Fruit fly (Drosophila melanogaster) whole organism, embryonic: Measurements from ENCODE around the gene CG5181.

ENCODE experiments used
- Abd-B ChIP-seq: fragments of 200-800 bp; sonication (Bioruptor generic); optimal IDR thresholded peaks from 2 replicates; lab custom pipeline; 2018; ENCODE audit warnings: missing biosample characterization, mild to moderate bottlenecking, missing genetic modification characterization, moderate library complexity
- B-H1 ChIP-seq: fragments of 200-800 bp; sonication (Bioruptor generic); IDR thresholded peaks from 3 replicates; pipeline ENCODE4 v1.3.6; 2022; ENCODE audit warnings: missing biosample characterization, missing genetic modification characterization
- CG12104 ChIP-seq: fragments of 200-800 bp; sonication (Bioruptor generic); optimal IDR thresholded peaks from 3 replicates; lab custom pipeline; 2016; ENCODE audit warnings: missing biosample characterization, missing genetic modification characterization
- CG12942 ChIP-seq: fragments of 200-800 bp; sonication (Bioruptor generic); optimal IDR thresholded peaks from 3 replicates; lab custom pipeline; 2016; ENCODE audit warnings: missing biosample characterization, missing genetic modification characterization
- CG13123 ChIP-seq: fragments of 200-800 bp; sonication (Bioruptor generic); optimal IDR thresholded peaks from 2 replicates; lab custom pipeline; 2016; ENCODE audit warnings: missing biosample characterization, missing genetic modification characterization
- CG13624 ChIP-seq: fragments of 200-800 bp; sonication (Bioruptor generic); optimal IDR thresholded peaks from 2 replicates; lab custom pipeline; 2016; ENCODE audit warnings: missing biosample characterization, missing genetic modification characterization
- CG14667 ChIP-seq: fragments of 200-800 bp; sonication (Bioruptor generic); IDR thresholded peaks from 2 replicates; pipeline ENCODE4 v1.3.6; 2022; ENCODE audit warnings: missing biosample characterization, missing genetic modification characterization
- CG15479 ChIP-seq: fragments of 200-800 bp; sonication (Bioruptor generic); optimal IDR thresholded peaks from 3 replicates; lab custom pipeline; 2019; ENCODE audit warnings: missing biosample characterization, mild to moderate bottlenecking, missing genetic modification characterization, moderate library complexity
- CG15514 ChIP-seq: fragments of 200-800 bp; sonication (Bioruptor generic); optimal IDR thresholded peaks from 3 replicates; lab custom pipeline; 2017; ENCODE audit warnings: missing biosample characterization, missing genetic modification characterization, mild to moderate bottlenecking, moderate library complexity, missing genetic modification reagents
- CG1647 ChIP-seq: fragments of 200-800 bp; sonication (Bioruptor generic); optimal IDR thresholded peaks from 3 replicates; lab custom pipeline; 2016; ENCODE audit warnings: missing biosample characterization, missing genetic modification characterization
- CG17829 ChIP-seq: fragments of 200-800 bp; optimal IDR thresholded peaks from 2 replicates; lab custom pipeline; 2019; ENCODE audit warnings: missing biosample characterization, mild to moderate bottlenecking, missing genetic modification characterization, moderate library complexity
- CG18764 ChIP-seq: fragments of 200-800 bp; sonication (Bioruptor generic); optimal IDR thresholded peaks from 3 replicates; lab custom pipeline; 2016; ENCODE audit warnings: missing biosample characterization, missing genetic modification characterization
- CG2678 ChIP-seq: fragments of 200-800 bp; sonication (Bioruptor generic); optimal IDR thresholded peaks from 3 replicates; lab custom pipeline; 2019; ENCODE audit warnings: missing biosample characterization, mild to moderate bottlenecking, missing genetic modification characterization, moderate library complexity
- CG30431 ChIP-seq: fragments of 200-800 bp; sonication (Bioruptor generic); optimal IDR thresholded peaks from 2 replicates; lab custom pipeline; 2017; ENCODE audit warnings: missing biosample characterization, missing genetic modification characterization
- CG31365 ChIP-seq: fragments of 200-800 bp; sonication (Bioruptor generic); optimal IDR thresholded peaks from 2 replicates; lab custom pipeline; 2018; ENCODE audit warnings: missing biosample characterization, mild to moderate bottlenecking, missing genetic modification characterization
- CG4282 ChIP-seq: fragments of 200-800 bp; sonication (Bioruptor generic); optimal IDR thresholded peaks from 2 replicates; lab custom pipeline; 2016; ENCODE audit warnings: missing biosample characterization, missing genetic modification characterization
- CG4404 ChIP-seq: fragments of 200-800 bp; sonication (Bioruptor generic); IDR thresholded peaks from 2 replicates; pipeline ENCODE4 v1.3.6; 2022; ENCODE audit warnings: missing biosample characterization, missing genetic modification characterization
- CG7745 ChIP-seq: fragments of 200-800 bp; sonication (Bioruptor generic); optimal IDR thresholded peaks from 2 replicates; lab custom pipeline; 2018; ENCODE audit warnings: missing biosample characterization, mild to moderate bottlenecking, missing genetic modification characterization, moderate library complexity
- CG9817 ChIP-seq: fragments of 200-800 bp; sonication (Bioruptor generic); optimal IDR thresholded peaks from 2 replicates; lab custom pipeline; 2018; ENCODE audit warnings: missing biosample characterization, mild to moderate bottlenecking, missing genetic modification characterization, moderate library complexity
- Deaf1 ChIP-seq: fragments of 200-800 bp; optimal IDR thresholded peaks from 3 replicates; lab custom pipeline; 2019; ENCODE audit warnings: missing biosample characterization, mild to moderate bottlenecking, missing genetic modification characterization, moderate library complexity
- Doc2 ChIP-seq: fragments of 200-800 bp; sonication (Bioruptor generic); IDR thresholded peaks from 2 replicates; pipeline ENCODE4 v1.3.6; 2022; ENCODE audit warnings: missing biosample characterization, missing genetic modification characterization
- E2f1 ChIP-seq: fragments of 200-800 bp; sonication (Bioruptor generic); IDR thresholded peaks from 2 replicates; pipeline ENCODE4 v1.3.6; 2022; ENCODE audit warnings: missing biosample characterization, missing genetic modification characterization
- Gsc ChIP-seq: fragments of 200-800 bp; sonication (Bioruptor generic); IDR thresholded peaks from 2 replicates; pipeline ENCODE4 v1.3.6; 2022; ENCODE audit warnings: missing biosample characterization, missing genetic modification characterization
- HLH54F ChIP-seq: fragments of 200-800 bp; sonication (Bioruptor generic); optimal IDR thresholded peaks from 3 replicates; lab custom pipeline; 2016; ENCODE audit warnings: missing biosample characterization, missing genetic modification characterization
- HmgD ChIP-seq: fragments of 200-800 bp; sonication (Bioruptor generic); optimal IDR thresholded peaks from 3 replicates; lab custom pipeline; 2016; ENCODE audit warnings: missing biosample characterization, missing genetic modification characterization
- Jarid2 ChIP-seq: fragments of 200-800 bp; sonication (Bioruptor generic); optimal IDR thresholded peaks from 3 replicates; lab custom pipeline; 2017; ENCODE audit warnings: mild to moderate bottlenecking, missing biosample characterization, missing genetic modification reagents, missing genetic modification characterization
- PHDP ChIP-seq: fragments of 200-800 bp; sonication (Bioruptor generic); optimal IDR thresholded peaks from 3 replicates; lab custom pipeline; 2018; ENCODE audit warnings: missing biosample characterization, mild to moderate bottlenecking, missing genetic modification characterization, moderate library complexity
- Poxn ChIP-seq: fragments of 200-800 bp; sonication (Bioruptor generic); IDR thresholded peaks from 2 replicates; pipeline ENCODE4 v1.3.6; 2022; ENCODE audit warnings: missing biosample characterization, missing genetic modification characterization
- Six4 ChIP-seq: fragments of 200-800 bp; sonication (Bioruptor generic); optimal IDR thresholded peaks from 2 replicates; lab custom pipeline; 2016; ENCODE audit warnings: missing biosample characterization, missing genetic modification characterization
- Stat92E ChIP-seq, 3 experiments: fragments of >200 bp in 2 of 3; fragments of 200-800 bp in 1 of 3; sonication (Bioruptor generic) in 1 of 3; optimal IDR thresholded peaks; 2 replicates each; lab custom pipeline; 2017 to 2019; ENCODE audit warnings: missing biosample characterization in 3 of 3, missing genetic modification characterization in 3 of 3, mild to moderate bottlenecking in 1 of 3, moderate library complexity in 1 of 3
- chn ChIP-seq: fragments of 200-800 bp; sonication (Bioruptor generic); optimal IDR thresholded peaks from 2 replicates; lab custom pipeline; 2016; ENCODE audit warnings: missing biosample characterization, missing genetic modification characterization
- crp ChIP-seq, 2 experiments: fragments of 200-800 bp; sonication (Bioruptor generic); optimal IDR thresholded peaks; 2 replicates in 1 of 2; 3 replicates in 1 of 2; lab custom pipeline; 2017; ENCODE audit warnings: missing biosample characterization in 2 of 2, missing genetic modification characterization in 2 of 2, mild to moderate bottlenecking in 1 of 2, moderate library complexity in 1 of 2
- da ChIP-seq: fragments of 200-800 bp; sonication (Bioruptor generic); optimal IDR thresholded peaks from 2 replicates; lab custom pipeline; 2016; ENCODE audit warnings: missing biosample characterization, missing genetic modification characterization
- dan ChIP-seq: fragments of 200-800 bp; sonication (Bioruptor generic); IDR thresholded peaks from 2 replicates; pipeline ENCODE4 v1.3.6; 2022; ENCODE audit warnings: missing biosample characterization, missing genetic modification characterization
- ewg ChIP-seq: fragments of 200-800 bp; sonication (Bioruptor generic); optimal IDR thresholded peaks from 3 replicates; lab custom pipeline; 2017; ENCODE audit warnings: mild to moderate bottlenecking, missing biosample characterization, missing genetic modification reagents, missing genetic modification characterization
- gem ChIP-seq: fragments of 200-800 bp; sonication (Bioruptor generic); optimal IDR thresholded peaks from 2 replicates; lab custom pipeline; 2019; ENCODE audit warnings: missing biosample characterization, mild to moderate bottlenecking, missing genetic modification characterization, moderate library complexity
- gfzf ChIP-seq: fragments of 200-800 bp; sonication (Bioruptor generic); optimal IDR thresholded peaks from 2 replicates; lab custom pipeline; 2016; ENCODE audit warnings: missing biosample characterization, mild to moderate bottlenecking, missing genetic modification characterization, moderate library complexity
- grn ChIP-seq: fragments of 200-800 bp; sonication (Bioruptor generic); optimal IDR thresholded peaks from 3 replicates; lab custom pipeline; 2017; ENCODE audit warnings: missing biosample characterization, missing genetic modification characterization
- jing ChIP-seq: fragments of 200-800 bp; sonication (Bioruptor generic); optimal IDR thresholded peaks from 2 replicates; lab custom pipeline; 2018; ENCODE audit warnings: missing biosample characterization, mild to moderate bottlenecking, missing genetic modification characterization
- knrl ChIP-seq: fragments of 200-800 bp; sonication (Bioruptor generic); IDR thresholded peaks from 3 replicates; pipeline ENCODE4 v1.3.6; 2022; ENCODE audit warnings: missing biosample characterization, missing genetic modification characterization; ENCODE audit not compliant: partially characterized antibody
- mam ChIP-seq: fragments of 200-800 bp; sonication (Bioruptor generic); optimal IDR thresholded peaks from 3 replicates; lab custom pipeline; 2016; ENCODE audit warnings: missing biosample characterization, missing genetic modification characterization
- nerfin-1 ChIP-seq: fragments of 200-800 bp; sonication (Bioruptor generic); optimal IDR thresholded peaks from 3 replicates; lab custom pipeline; 2019; ENCODE audit warnings: missing biosample characterization, mild to moderate bottlenecking, missing genetic modification characterization, moderate library complexity
- pita ChIP-seq: fragments of 200-800 bp; sonication (Bioruptor generic); optimal IDR thresholded peaks from 2 replicates; lab custom pipeline; 2017; ENCODE audit warnings: missing biosample characterization, mild to moderate bottlenecking, missing genetic modification characterization
- pnt ChIP-seq: fragments of 200-800 bp; sonication (Bioruptor generic); optimal IDR thresholded peaks from 3 replicates; lab custom pipeline; 2016; ENCODE audit warnings: missing biosample characterization, missing genetic modification characterization
- row ChIP-seq: fragments of 200-800 bp; sonication (Bioruptor generic); IDR thresholded peaks from 3 replicates; pipeline ENCODE4 v1.3.6; 2022; ENCODE audit warnings: missing biosample characterization, missing genetic modification characterization
- salm ChIP-seq: fragments of 200-800 bp; sonication (Bioruptor generic); optimal IDR thresholded peaks from 2 replicates; lab custom pipeline; 2018; ENCODE audit warnings: missing biosample characterization, mild to moderate bottlenecking, missing genetic modification characterization
- toy ChIP-seq: fragments of 200-800 bp; sonication (Bioruptor generic); IDR thresholded peaks from 2 replicates; pipeline ENCODE4 v1.3.6; 2022; ENCODE audit warnings: missing biosample characterization, missing genetic modification characterization
- twi ChIP-seq: fragments of 200-800 bp; optimal IDR thresholded peaks from 2 replicates; lab custom pipeline; 2019; ENCODE audit warnings: missing biosample characterization, mild to moderate bottlenecking, missing genetic modification characterization, moderate library complexity
- vfl ChIP-seq: fragments of 200-800 bp; sonication (Bioruptor generic); optimal IDR thresholded peaks from 2 replicates; lab custom pipeline; 2016; ENCODE audit warnings: missing biosample characterization, missing genetic modification characterization
- zfh2 ChIP-seq: fragments of 200-800 bp; sonication (Bioruptor generic); optimal IDR thresholded peaks from 2 replicates; lab custom pipeline; 2016; ENCODE audit warnings: missing biosample characterization, missing genetic modification characterization

The CG5181 gene

DNA sequence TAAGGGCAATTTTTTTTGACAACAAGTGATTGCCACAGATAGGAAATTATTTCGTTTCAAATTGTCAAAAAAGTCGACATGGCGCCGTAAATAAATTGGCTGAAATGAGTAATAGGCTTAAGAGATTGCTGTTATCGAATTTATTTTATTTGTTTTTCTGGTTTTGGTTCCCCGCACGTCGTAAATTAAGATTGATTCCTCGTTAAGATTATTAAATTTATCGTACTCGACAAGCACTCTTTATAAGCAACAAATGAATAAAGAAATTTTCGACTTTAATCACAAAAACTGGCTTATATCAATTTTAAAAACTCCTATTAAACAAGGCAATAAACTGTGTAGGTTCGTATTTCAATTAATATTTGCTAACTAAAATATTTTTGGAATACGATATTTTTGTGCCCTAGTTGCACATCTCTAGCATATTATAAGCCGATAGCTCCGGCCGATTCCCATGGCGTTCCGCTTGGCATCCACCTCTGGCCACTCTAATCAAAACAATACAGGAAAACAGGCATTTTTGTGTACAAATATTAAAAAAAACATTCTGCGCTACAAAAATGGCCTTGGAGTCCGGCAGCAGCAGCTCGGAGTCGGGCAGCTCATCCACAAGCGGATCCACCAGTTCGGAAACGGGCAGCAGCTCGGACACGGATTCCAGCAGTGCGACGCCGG is 2.5 kb upstream of the CG5181 start, which contains the start of gene chm (continued):
- peak; percentile 46 for TF ChIP-seq CG15514 (GFP tag; lab: Kevin White, UChicago)
- peak; percentile 90 for TF ChIP-seq knrl (GFP tag; lab: Robert Waterston, UW)
- TF ChIP-seq gfzf, result peak; percentile 88
- peak; percentile 59 for TF ChIP-seq mam
- TF ChIP-seq CG17829, result peak; percentile 47
- no peak for TF ChIP-seq dan (GFP tag; lab: Robert Waterston, UW)
- no peak for TF ChIP-seq CG31365 (tag; lab: Kevin White, UChicago)
- no peak for TF ChIP-seq CG4404
- TF ChIP-seq CG13123 (GFP tag; lab: Kevin White, UChicago), result no peak
- TF ChIP-seq Six4 (GFP tag; lab: Kevin White, UChicago), result no peak
- peak; percentile 10 for TF ChIP-seq CG9817 (tag; lab: Kevin White, UChicago)
- TF ChIP-seq jing, result no peak
- no peak for TF ChIP-seq CG1647 (GFP tag; lab: Kevin White, UChicago)
- no peak for TF ChIP-seq twi (tag; lab: Kevin White, UChicago)
- no peak for TF ChIP-seq gem
- no peak for TF ChIP-seq CG4282 (GFP tag; lab: Kevin White, UChicago)
- TF ChIP-seq CG30431, result no peak
- TF ChIP-seq Deaf1 (tag; lab: Kevin White, UChicago), result no peak
- no peak for TF ChIP-seq CG15479 (GFP tag; lab: Kevin White, UChicago)
- TF ChIP-seq CG2678 (tag; lab: Kevin White, UChicago), result no peak
- TF ChIP-seq Poxn (GFP tag; lab: Robert Waterston, UW), result no peak
- no peak for TF ChIP-seq toy (GFP tag; lab: Robert Waterston, UW)
- TF ChIP-seq Stat92E (GFP tag; optimal IDR thresholded peaks at IDR 0.05; lab: Kevin White, UChicago), result no peak
- TF ChIP-seq Jarid2 (GFP tag; lab: Kevin White, UChicago), result no peak
- TF ChIP-seq CG13624 (GFP tag; lab: Kevin White, UChicago), result peak; percentile 38
- no peak for TF ChIP-seq grn (GFP tag; lab: Kevin White, UChicago)
- TF ChIP-seq CG7745, result no peak
- TF ChIP-seq row (GFP tag; lab: Robert Waterston, UW), result peak; percentile 94
- no peak for TF ChIP-seq pita (GFP tag; lab: Kevin White, UChicago)
- TF ChIP-seq HmgD (GFP tag; lab: Kevin White, UChicago), result peak; percentile 47
- TF ChIP-seq da (GFP tag; lab: Kevin White, UChicago), result no peak
- TF ChIP-seq pnt (GFP tag; lab: Kevin White, UChicago), result peak; percentile 47
- TF ChIP-seq PHDP, result no peak
- TF ChIP-seq ewg (GFP tag; lab: Kevin White, UChicago), result no peak
- TF ChIP-seq E2f1 (GFP tag; lab: Robert Waterston, UW), result no peak
- peak; percentile 59 for TF ChIP-seq zfh2
- no peak; the same call in 1 of the 2 replicates for TF ChIP-seq CG14667 (GFP tag; lab: Robert Waterston, UW)
- no peak for TF ChIP-seq chn (GFP tag; lab: Kevin White, UChicago)
- TF ChIP-seq Doc2 (GFP tag; lab: Robert Waterston, UW), result no peak
- peak; percentile 29 for TF ChIP-seq vfl
- TF ChIP-seq B-H1 (GFP tag; lab: Robert Waterston, UW), result no peak
- peak; percentile 66 for TF ChIP-seq nerfin-1 (tag; lab: Kevin White, UChicago)
- TF ChIP-seq crp (GFP tag; optimal IDR thresholded peaks at IDR 0.05; lab: Kevin White, UChicago), result no peak
- peak; percentile 54 for TF ChIP-seq HLH54F
- no peak for TF ChIP-seq CG18764 (GFP tag; lab: Kevin White, UChicago)
- TF ChIP-seq CG12104 (GFP tag; lab: Kevin White, UChicago), result no peak
- no peak for TF ChIP-seq Abd-B (GFP tag; lab: Kevin White, UChicago)
- no peak for TF ChIP-seq salm (tag; lab: Kevin White, UChicago)
- no peak for TF ChIP-seq CG12942 (GFP tag; lab: Kevin White, UChicago)
- no peak for TF ChIP-seq Gsc (GFP tag; lab: Robert Waterston, UW)
